Fruit fly (Drosophila melanogaster): Measurements from ENCODE around the gene PGRP-LD.

dm6 chr3L:5807370-5808100, 27.7 kb downstream of the PGRP-LD start:
- TF ChIP-seq CG8359 (GFP tag; optimal IDR thresholded peaks at IDR 0.05; ENCODE audit: borderline replicate concordance) (no peak), Lim3 (GFP tag; IDR thresholded peaks at IDR 0.05) (no peak), CG4282 (GFP tag; optimal IDR thresholded peaks at IDR 0.05) (no peak), Nf-YB (GFP tag; optimal IDR thresholded peaks at IDR 0.05) (no peak), fd96Cb (tag; optimal IDR thresholded peaks at IDR 0.05) (no peak), Oli (tag; optimal IDR thresholded peaks at IDR 0.05) (no peak), CG43689 (GFP tag; IDR thresholded peaks at IDR 0.05) (no peak), ro (GFP tag; IDR thresholded peaks at IDR 0.05) (no peak), CG4328 (GFP tag; optimal IDR thresholded peaks at IDR 0.05) (no peak), CG1832 (GFP tag; optimal IDR thresholded peaks at IDR 0.05) (no peak), TFAM (GFP tag; optimal IDR thresholded peaks at IDR 0.05) (no peak), CG1792 (GFP tag; optimal IDR thresholded peaks at IDR 0.05) (no peak), Stat92E (GFP tag; optimal IDR thresholded peaks at IDR 0.05) (no peak)
